Worm (Caenorhabditis elegans): ENCODE data around the gene F19C6.5.

DNA sequence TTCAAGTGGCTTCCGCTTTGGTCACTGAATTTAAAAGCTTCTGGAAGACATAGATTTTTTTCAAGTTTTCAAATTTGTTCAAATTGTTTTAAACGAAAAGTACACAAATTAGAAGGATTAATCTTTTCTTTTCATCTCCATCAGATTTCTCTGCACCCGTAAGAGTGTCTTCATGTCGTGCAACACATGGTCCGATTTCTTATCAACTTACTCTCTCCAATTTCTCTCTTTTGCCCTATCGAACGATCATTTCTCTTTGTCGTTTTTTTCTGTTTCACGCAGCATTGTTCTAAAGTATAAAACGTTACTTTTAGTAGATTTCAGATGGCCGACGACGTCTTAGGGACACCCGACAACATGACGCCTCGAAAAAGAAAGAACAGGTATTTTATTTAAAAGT is 19.5 kb downstream of the F19C6.5 start, which contains the start of gene pssy-1:
- TF ChIP-seq dao-5 (tag; optimal IDR thresholded peaks at IDR 0.05) (no peak), him-1 (tag; optimal IDR thresholded peaks at IDR 0.05) (no peak)
